Worm (Caenorhabditis elegans) whole organism, L2 larva: ENCODE results near the gene dnj-20.

ENCODE experiments used
- aly-2 ChIP-seq: fragments of 150-350 bp; optimal IDR thresholded peaks from 2 replicates; lab custom pipeline; 2014; ENCODE audit warnings: missing biosample characterization, missing genetic modification characterization
- mab-5 ChIP-seq: fragments of 150-350 bp; optimal IDR thresholded peaks from 2 replicates; lab custom pipeline; 2014; ENCODE audit warnings: missing biosample characterization, missing genetic modification characterization
- nhr-11 ChIP-seq: fragments of 150-350 bp; optimal IDR thresholded peaks from 2 replicates; lab custom pipeline; 2014; ENCODE audit warnings: missing biosample characterization, missing genetic modification characterization

ce11 chrII:9606485-9607036 is 17.4 kb downstream of the dnj-20 start:
- no peak for TF ChIP-seq aly-2 (tag; lab: Kevin White, UChicago)
- no peak for TF ChIP-seq nhr-11
- no peak for TF ChIP-seq mab-5 (tag; lab: Kevin White, UChicago)
